Fruit fly (Drosophila melanogaster) S2 (cell line): ENCODE data around the gene Orp8.

ENCODE experiments used
- CG8478 ChIP-seq: fragments of >200 bp; optimal IDR thresholded peaks from 2 replicates; lab custom pipeline; 2018
- CTCF ChIP-seq, 2 experiments: fragments of >200 bp; optimal IDR thresholded peaks; 2 replicates each; lab custom pipeline; 2018

Gene Orp8

dm6 chr3R:20292880-20293491 is 16.2 kb upstream of the Orp8 start:
- TF ChIP-seq CTCF (optimal IDR thresholded peaks at IDR 0.05; lab: Kevin White, UChicago) = no peak
- TF ChIP-seq CG8478 (lab: Kevin White, UChicago) = no peak

dm6 chr3R:20293661-20294060 is 15.5 kb upstream of the Orp8 start:
- TF ChIP-seq CTCF (optimal IDR thresholded peaks at IDR 0.05; lab: Kevin White, UChicago) = no peak
- TF ChIP-seq CG8478 (lab: Kevin White, UChicago) = no peak

- no peak for TF ChIP-seq CTCF (optimal IDR thresholded peaks at IDR 0.05; lab: Kevin White, UChicago)
- TF ChIP-seq CG8478 (lab: Kevin White, UChicago) = no peak
Measured at dm6 chr3R:20304877-20305276, 4.3 kb upstream of the Orp8 start, which contains the start of gene CG4367. Gene CG4367, minus strand, starts transcription at chr3R:20304977.

- TF ChIP-seq CTCF (optimal IDR thresholded peaks at IDR 0.05; lab: Kevin White, UChicago) (no peak), CG8478 (lab: Kevin White, UChicago) (no peak)
Measured at dm6 chr3R:20305852-20306251, 3.3 kb upstream of the Orp8 start.

- TF ChIP-seq CG8478 (lab: Kevin White, UChicago) = no peak
- TF ChIP-seq CTCF (optimal IDR thresholded peaks at IDR 0.05; lab: Kevin White, UChicago) = no peak
Measured at dm6 chr3R:20307487-20307971, 1.6 kb upstream of the Orp8 start, which contains the start of gene CG4362. Gene CG4362, minus strand, starts transcription at chr3R:20307537.

dm6 chr3R:20309661-20310497 is 735 bp downstream of the Orp8 start:
- no peak for TF ChIP-seq CTCF (optimal IDR thresholded peaks at IDR 0.05; lab: Kevin White, UChicago)
- TF ChIP-seq CG8478 (lab: Kevin White, UChicago) = no peak

- TF ChIP-seq CG8478 (lab: Kevin White, UChicago) = no peak
- TF ChIP-seq CTCF (optimal IDR thresholded peaks at IDR 0.05; lab: Kevin White, UChicago) = no peak
Measured at dm6 chr3R:20310498-20310822, 1.3 kb downstream of the Orp8 start.

- TF ChIP-seq CG8478 (lab: Kevin White, UChicago) (no peak), CTCF (optimal IDR thresholded peaks at IDR 0.05; lab: Kevin White, UChicago) (no peak)
Measured at dm6 chr3R:20310905-20311304, 1.8 kb downstream of the Orp8 start.

- TF ChIP-seq CTCF (optimal IDR thresholded peaks at IDR 0.05; lab: Kevin White, UChicago) (no peak), CG8478 (lab: Kevin White, UChicago) (no peak)
Measured at dm6 chr3R:20311406-20311805, 2.3 kb downstream of the Orp8 start.

dm6 chr3R:20312838-20313237 is 3.7 kb downstream of the Orp8 start:
- no peak for TF ChIP-seq CG8478 (lab: Kevin White, UChicago)

- no peak for TF ChIP-seq CG8478 (lab: Kevin White, UChicago)
- TF ChIP-seq CTCF (optimal IDR thresholded peaks at IDR 0.05; lab: Kevin White, UChicago) = no peak
Measured at dm6 chr3R:20316599-20316998, 7.5 kb downstream of the Orp8 start.

dm6 chr3R:20317402-20318165 is 8.4 kb downstream of the Orp8 start:
- no peak for TF ChIP-seq CTCF (optimal IDR thresholded peaks at IDR 0.05; lab: Kevin White, UChicago)
- TF ChIP-seq CG8478 (lab: Kevin White, UChicago) = no peak

dm6 chr3R:20318166-20318690 is 9.1 kb downstream of the Orp8 start:
- no peak for TF ChIP-seq CG8478 (lab: Kevin White, UChicago)
- TF ChIP-seq CTCF (optimal IDR thresholded peaks at IDR 0.05; lab: Kevin White, UChicago) = no peak
